Worm (Caenorhabditis elegans) whole organism, late embryonic: ENCODE measurements around the gene nlp-56.

Experiments
- C38D4.7 ChIP-seq: fragments of 200-800 bp; sonication (Bioruptor generic); optimal IDR thresholded peaks from 2 replicates; lab custom pipeline; 2018; ENCODE audit warnings: mild to moderate bottlenecking, missing genetic modification characterization, moderate library complexity, missing compliant biosample characterization
- K09A11.1 ChIP-seq: sonication (generic microtip); optimal IDR thresholded peaks from 2 replicates; lab custom pipeline; 2017; ENCODE audit warnings: antibody characterized with exemption, mild to moderate bottlenecking, missing genetic modification characterization, missing compliant biosample characterization; ENCODE audit not compliant: insufficient read depth
- ama-1 ChIP-seq: fragments of 150-350 bp; optimal IDR thresholded peaks from 2 replicates; lab custom pipeline; 2014
- ceh-31 ChIP-seq: sonication (generic microtip); optimal IDR thresholded peaks from 2 replicates; lab custom pipeline; 2016; ENCODE audit warnings: missing genetic modification characterization, missing compliant biosample characterization
- dmd-4 ChIP-seq: sonication (generic microtip); optimal IDR thresholded peaks from 2 replicates; lab custom pipeline; 2016; ENCODE audit warnings: borderline replicate concordance, missing genetic modification characterization, missing compliant biosample characterization
- elt-2 ChIP-seq: sonication (generic microtip); optimal IDR thresholded peaks from 2 replicates; lab custom pipeline; 2016; ENCODE audit warnings: missing genetic modification reagents, missing genetic modification characterization, missing compliant biosample characterization
- hlh-30 ChIP-seq: sonication (generic microtip); optimal IDR thresholded peaks from 2 replicates; lab custom pipeline; 2017; ENCODE audit warnings: antibody characterized with exemption, missing genetic modification characterization, missing compliant biosample characterization; ENCODE audit not compliant: insufficient read depth
- madf-2 ChIP-seq: sonication (generic microtip); optimal IDR thresholded peaks from 2 replicates; lab custom pipeline; 2017; ENCODE audit warnings: missing genetic modification characterization, missing compliant biosample characterization
- nhr-11 ChIP-seq: fragments of 150-350 bp; optimal IDR thresholded peaks from 2 replicates; lab custom pipeline; 2014; ENCODE audit warnings: missing biosample characterization, missing genetic modification characterization
- pha-4 ChIP-seq: fragments of 150-350 bp; optimal IDR thresholded peaks from 2 replicates; lab custom pipeline; 2018; ENCODE audit warnings: missing biosample characterization, missing genetic modification reagents, missing genetic modification characterization
- pros-1 ChIP-seq: fragments of 150-350 bp; optimal IDR thresholded peaks from 2 replicates; lab custom pipeline; 2014; ENCODE audit warnings: missing biosample characterization, missing genetic modification reagents, missing genetic modification characterization
- rnt-1 ChIP-seq: sonication (generic microtip); optimal IDR thresholded peaks from 2 replicates; lab custom pipeline; 2016; ENCODE audit warnings: missing genetic modification characterization, missing compliant biosample characterization

ce11 chrIV:14800931-14801330 is 16.4 kb upstream of the nlp-56 start:
- TF ChIP-seq rnt-1 (tag; lab: Kevin White, UChicago), result no peak
- no peak for TF ChIP-seq C38D4.7 (GFP tag; lab: Kevin White, UChicago)
- TF ChIP-seq dmd-4, result no peak
- TF ChIP-seq pha-4 (tag; lab: Kevin White, UChicago), result no peak
- TF ChIP-seq ama-1 (lab: Kevin White, UChicago), result no peak
- no peak for TF ChIP-seq madf-2 (tag; lab: Kevin White, UChicago)
- no peak for TF ChIP-seq ceh-31 (tag; lab: Kevin White, UChicago)
- TF ChIP-seq pros-1 (tag; lab: Kevin White, UChicago), result no peak
- TF ChIP-seq hlh-30 (tag; lab: Kevin White, UChicago), result no peak
- no peak for TF ChIP-seq nhr-11
- no peak for TF ChIP-seq elt-2 (tag; lab: Kevin White, UChicago)
- no peak for TF ChIP-seq K09A11.1
